Worm (Caenorhabditis elegans) whole organism, L2 larva: ENCODE data around the gene Y22D7AL.9.

Source experiments
- R02D3.7 ChIP-seq: fragments of 150-350 bp; optimal IDR thresholded peaks from 2 replicates; lab custom pipeline; 2014; ENCODE audit warnings: missing biosample characterization, missing genetic modification characterization
- Y55F3AM.14 ChIP-seq: fragments of 200-800 bp; sonication (Bioruptor generic); optimal IDR thresholded peaks from 2 replicates; lab custom pipeline; 2018; ENCODE audit warnings: mild to moderate bottlenecking, missing genetic modification characterization, missing compliant biosample characterization
- ZK546.5 ChIP-seq: sonication (generic microtip); optimal IDR thresholded peaks from 2 replicates; lab custom pipeline; 2017; ENCODE audit warnings: missing biosample characterization, missing genetic modification characterization
- alr-1 ChIP-seq: fragments of 150-350 bp; optimal IDR thresholded peaks from 2 replicates; lab custom pipeline; 2014; ENCODE audit warnings: missing biosample characterization, missing genetic modification characterization
- aly-2 ChIP-seq: fragments of 150-350 bp; optimal IDR thresholded peaks from 2 replicates; lab custom pipeline; 2014; ENCODE audit warnings: missing biosample characterization, missing genetic modification characterization
- ama-1 ChIP-seq: fragments of 150-350 bp; optimal IDR thresholded peaks from 2 replicates; lab custom pipeline; 2018; ENCODE audit warnings: inconsistent platforms
- blmp-1 ChIP-seq: sonication (generic microtip); optimal IDR thresholded peaks from 2 replicates; lab custom pipeline; 2017; ENCODE audit warnings: missing genetic modification characterization, mild to moderate bottlenecking, missing compliant biosample characterization, antibody characterized with exemption, moderate library complexity; ENCODE audit not compliant: insufficient read depth
- ceh-16 ChIP-seq: fragments of 150-350 bp; optimal IDR thresholded peaks from 2 replicates; lab custom pipeline; 2014; ENCODE audit warnings: missing biosample characterization, missing genetic modification characterization
- ceh-82 ChIP-seq: fragments of 150-350 bp; optimal IDR thresholded peaks from 2 replicates; lab custom pipeline; 2014; ENCODE audit warnings: missing biosample characterization, missing genetic modification characterization
- crh-2 ChIP-seq: sonication (generic microtip); optimal IDR thresholded peaks from 2 replicates; lab custom pipeline; 2017; ENCODE audit warnings: missing biosample characterization, missing genetic modification characterization
- egl-27 ChIP-seq: sonication (generic microtip); optimal IDR thresholded peaks from 3 replicates; lab custom pipeline; 2017; ENCODE audit warnings: missing biosample characterization, missing genetic modification reagents, missing genetic modification characterization
- elt-3 ChIP-seq: sonication (generic microtip); optimal IDR thresholded peaks from 2 replicates; lab custom pipeline; 2017; ENCODE audit warnings: missing biosample characterization, missing genetic modification characterization
- gmeb-1 ChIP-seq: fragments of 150-350 bp; optimal IDR thresholded peaks from 2 replicates; lab custom pipeline; 2014; ENCODE audit warnings: missing biosample characterization, missing genetic modification characterization
- lin-11 ChIP-seq: fragments of 150-350 bp; sonication (generic microtip); optimal IDR thresholded peaks from 2 replicates; lab custom pipeline; 2014; ENCODE audit warnings: missing biosample characterization, missing genetic modification characterization, inconsistent platforms, mixed read lengths
- lin-39 ChIP-seq: fragments of 150-350 bp; optimal IDR thresholded peaks from 2 replicates; lab custom pipeline; 2014; ENCODE audit warnings: missing biosample characterization, missing genetic modification reagents, missing genetic modification characterization
- lsy-2 ChIP-seq, 2 experiments: fragments of 150-350 bp in 1 of 2; sonication (generic microtip) in 1 of 2; optimal IDR thresholded peaks; 2 replicates each; lab custom pipeline; 2014 to 2017; ENCODE audit warnings: missing biosample characterization in 2 of 2, missing genetic modification characterization in 2 of 2
- mab-5 ChIP-seq: fragments of 150-350 bp; optimal IDR thresholded peaks from 2 replicates; lab custom pipeline; 2014; ENCODE audit warnings: missing biosample characterization, missing genetic modification characterization
- mbf-1 ChIP-seq: sonication (generic microtip); optimal IDR thresholded peaks from 2 replicates; lab custom pipeline; 2017; ENCODE audit warnings: missing biosample characterization, missing genetic modification characterization
- mdl-1 ChIP-seq, 2 experiments: fragments of 150-350 bp in 1 of 2; sonication (generic microtip) in 1 of 2; optimal IDR thresholded peaks; 2 replicates each; lab custom pipeline; 2017; ENCODE audit warnings: missing biosample characterization in 2 of 2, missing genetic modification characterization in 2 of 2
- nhr-10 ChIP-seq: sonication (generic microtip); optimal IDR thresholded peaks from 2 replicates; lab custom pipeline; 2017; ENCODE audit warnings: missing biosample characterization, missing genetic modification characterization
- nhr-11 ChIP-seq: fragments of 150-350 bp; optimal IDR thresholded peaks from 2 replicates; lab custom pipeline; 2014; ENCODE audit warnings: missing biosample characterization, missing genetic modification characterization
- nhr-12 ChIP-seq: fragments of 150-350 bp; optimal IDR thresholded peaks from 2 replicates; lab custom pipeline; 2014; ENCODE audit warnings: missing biosample characterization, missing genetic modification characterization
- nhr-21 ChIP-seq: fragments of 150-350 bp; optimal IDR thresholded peaks from 2 replicates; lab custom pipeline; 2014; ENCODE audit warnings: missing biosample characterization, missing genetic modification characterization
- nhr-25 ChIP-seq: fragments of 150-350 bp; sonication (generic microtip); optimal IDR thresholded peaks from 3 replicates; lab custom pipeline; 2014; ENCODE audit warnings: missing biosample characterization, missing genetic modification characterization
- nhr-6 ChIP-seq: fragments of 150-350 bp; optimal IDR thresholded peaks from 2 replicates; lab custom pipeline; 2014; ENCODE audit warnings: missing biosample characterization, missing genetic modification characterization
- peb-1 ChIP-seq: fragments of 150-350 bp; optimal IDR thresholded peaks from 2 replicates; lab custom pipeline; 2014; ENCODE audit warnings: missing biosample characterization, missing genetic modification characterization
- sem-4 ChIP-seq: fragments of 150-350 bp; optimal IDR thresholded peaks from 2 replicates; lab custom pipeline; 2014; ENCODE audit warnings: missing biosample characterization, missing genetic modification reagents, missing genetic modification characterization
- skn-1 ChIP-seq: sonication (generic microtip); optimal IDR thresholded peaks from 2 replicates; lab custom pipeline; 2017; ENCODE audit warnings: missing biosample characterization, missing genetic modification characterization
- sma-9 ChIP-seq, 2 experiments: fragments of 150-350 bp in 1 of 2; sonication (generic microtip) in 1 of 2; optimal IDR thresholded peaks; 2 replicates each; lab custom pipeline; 2014 to 2016; ENCODE audit warnings: missing genetic modification characterization in 2 of 2, mild to moderate bottlenecking in 1 of 2, missing biosample characterization in 1 of 2, missing compliant biosample characterization in 1 of 2, missing genetic modification reagents in 1 of 2, moderate library complexity in 1 of 2
- unc-39 ChIP-seq: fragments of 150-350 bp; optimal IDR thresholded peaks from 2 replicates; lab custom pipeline; 2014; ENCODE audit warnings: missing biosample characterization, missing genetic modification characterization
- unc-55 ChIP-seq: fragments of 150-350 bp; sonication (generic microtip); optimal IDR thresholded peaks from 3 replicates; lab custom pipeline; 2014; ENCODE audit warnings: missing biosample characterization, missing genetic modification reagents, missing genetic modification characterization
- unc-62 ChIP-seq: fragments of 150-350 bp; optimal IDR thresholded peaks from 2 replicates; lab custom pipeline; 2014; ENCODE audit warnings: missing biosample characterization, missing genetic modification reagents, missing genetic modification characterization
- ztf-11 ChIP-seq: sonication (generic microtip); optimal IDR thresholded peaks from 2 replicates; lab custom pipeline; 2017; ENCODE audit warnings: missing biosample characterization, missing genetic modification characterization

The Y22D7AL.9 gene

DNA sequence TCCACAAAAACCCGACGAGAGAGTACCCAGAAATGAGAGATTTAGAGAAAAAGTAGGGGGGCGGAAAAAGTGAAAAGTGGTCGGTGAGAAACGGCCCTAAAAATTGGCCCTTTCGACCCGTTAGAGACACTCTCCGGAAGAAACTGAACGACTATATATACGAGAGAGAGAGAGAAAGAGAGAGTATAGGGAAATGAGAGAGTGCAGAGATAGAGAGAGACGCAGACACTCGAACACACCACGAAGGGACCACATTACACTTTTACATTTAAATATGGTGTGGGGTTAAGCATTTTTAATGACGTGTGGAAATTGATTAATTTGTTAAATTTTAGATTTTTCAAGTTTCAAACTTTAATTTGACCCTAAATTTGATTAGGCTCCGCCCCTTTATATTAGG lies 22.2 kb downstream of the Y22D7AL.9 start (continued):
- TF ChIP-seq mab-5 (tag; lab: Kevin White, UChicago) (peak; percentile 8), alr-1 (tag; lab: Kevin White, UChicago) (no peak), nhr-10 (no peak), nhr-21 (tag; lab: Kevin White, UChicago) (no peak), nhr-11 (no peak)

ce11 chrIII:1584216-1584715 lies 29.6 kb downstream of the Y22D7AL.9 start:
- TF ChIP-seq nhr-11 = no peak
- TF ChIP-seq nhr-10 = no peak
- no peak for TF ChIP-seq lin-11
- TF ChIP-seq ztf-11 = no peak
- no peak for TF ChIP-seq mbf-1
- TF ChIP-seq crh-2 = no peak
- no peak for TF ChIP-seq Y55F3AM.14
- TF ChIP-seq ama-1 (lab: Kevin White, UChicago) = no peak
- TF ChIP-seq unc-62 = no peak
- TF ChIP-seq egl-27 = no peak
- TF ChIP-seq mab-5 (tag; lab: Kevin White, UChicago) = no peak
- no peak for TF ChIP-seq ceh-82 (tag; lab: Kevin White, UChicago)
- TF ChIP-seq lsy-2 (tag; optimal IDR thresholded peaks at IDR 0.05; lab: Kevin White, UChicago) = no peak
- no peak for TF ChIP-seq nhr-6 (tag; lab: Kevin White, UChicago)
- no peak for TF ChIP-seq peb-1 (tag; lab: Kevin White, UChicago)
- no peak for TF ChIP-seq blmp-1 (tag; lab: Kevin White, UChicago)

ce11 chrIII:1583529-1583928 lies 30.3 kb downstream of the Y22D7AL.9 start:
- TF ChIP-seq ceh-16 (tag; lab: Kevin White, UChicago) = no peak
- no peak for TF ChIP-seq unc-39 (tag; lab: Kevin White, UChicago)
- TF ChIP-seq R02D3.7 (tag; lab: Kevin White, UChicago) = no peak
- TF ChIP-seq Y55F3AM.14 = no peak
- TF ChIP-seq sma-9 (GFP tag; optimal IDR thresholded peaks at IDR 0.05; lab: Kevin White, UChicago) = no peak
- TF ChIP-seq sma-9 (tag; optimal IDR thresholded peaks at IDR 0.05; lab: Kevin White, UChicago) = no peak
- TF ChIP-seq nhr-25 (tag; lab: Kevin White, UChicago) = no peak
- TF ChIP-seq gmeb-1 = no peak
- TF ChIP-seq skn-1 (tag; lab: Kevin White, UChicago) = no peak
- TF ChIP-seq alr-1 (tag; lab: Kevin White, UChicago) = no peak
- TF ChIP-seq lin-39 (tag; lab: Kevin White, UChicago) = no peak
- TF ChIP-seq aly-2 (tag; lab: Kevin White, UChicago) = no peak
- TF ChIP-seq nhr-11 = no peak
- no peak for TF ChIP-seq ama-1 (lab: Kevin White, UChicago)
- TF ChIP-seq sem-4 (tag; lab: Kevin White, UChicago) = no peak
- TF ChIP-seq ZK546.5 (tag; lab: Kevin White, UChicago) = no peak
- TF ChIP-seq mbf-1 = no peak
- TF ChIP-seq unc-55 (GFP tag; lab: Kevin White, UChicago) = no peak

DNA sequence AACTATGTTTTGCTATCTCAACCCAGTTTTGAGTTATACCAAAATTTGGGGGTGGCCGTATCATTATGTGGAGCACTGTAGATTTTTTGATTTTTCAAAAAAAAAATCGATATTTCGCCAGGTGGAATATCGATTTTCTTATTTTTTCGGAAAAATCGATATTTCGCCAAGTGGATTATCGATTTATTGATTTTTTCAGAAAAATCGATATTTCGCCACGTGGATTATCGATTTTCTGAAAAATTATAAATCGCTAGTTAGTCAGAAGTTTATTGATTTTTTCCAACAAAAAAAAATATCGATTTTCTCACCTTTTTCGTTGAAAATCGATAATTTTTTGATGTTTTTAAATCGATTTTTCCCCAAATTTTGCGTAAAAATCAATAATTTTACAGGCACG lies 33.7 kb downstream of the Y22D7AL.9 start:
- TF ChIP-seq nhr-12 (no peak), gmeb-1 (no peak), nhr-6 (tag; lab: Kevin White, UChicago) (no peak), blmp-1 (tag; lab: Kevin White, UChicago) (no peak), egl-27 (no peak), nhr-21 (tag; lab: Kevin White, UChicago) (no peak), Y55F3AM.14 (no peak), nhr-11 (no peak), ceh-16 (tag; lab: Kevin White, UChicago) (no peak)
- TF ChIP-seq, all 48 proteins: peak for 0

DNA sequence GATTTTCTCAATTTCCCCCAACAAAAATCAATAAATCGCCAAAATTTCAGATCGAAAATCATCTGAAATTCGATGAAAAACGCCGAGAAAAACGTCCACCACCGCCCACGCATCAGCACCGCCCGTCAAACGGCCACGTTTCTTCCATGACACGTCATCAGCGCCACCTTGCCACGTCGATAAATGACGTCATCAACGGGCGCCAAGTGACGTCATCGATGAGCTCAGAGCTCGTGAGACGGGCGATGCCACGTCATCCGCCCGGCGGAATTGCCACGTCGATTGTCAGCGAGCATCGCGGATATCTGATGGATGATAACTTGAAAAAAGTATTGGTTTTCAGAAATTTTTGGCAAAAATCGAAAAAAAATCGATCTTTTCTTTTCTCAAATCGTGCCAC lies 34.8 kb downstream of the Y22D7AL.9 start:
- TF ChIP-seq nhr-12 = no peak
- TF ChIP-seq, all 48 proteins: peak for 0

- no peak for TF ChIP-seq alr-1 (tag; lab: Kevin White, UChicago)
- TF ChIP-seq ceh-82 (tag; lab: Kevin White, UChicago) = no peak
- no peak for TF ChIP-seq elt-3 (tag; lab: Kevin White, UChicago)
- TF ChIP-seq nhr-10 = no peak
- no peak for TF ChIP-seq mdl-1 (tag; optimal IDR thresholded peaks at IDR 0.05; lab: Kevin White, UChicago)
- no peak for TF ChIP-seq unc-55 (GFP tag; lab: Kevin White, UChicago)
Observed at ce11 chrIII:1578566-1578965, 35.3 kb downstream of the Y22D7AL.9 start.
